Fruit fly (Drosophila melanogaster) whole organism, embryonic: ENCODE data around the gene MED27.
A peak's percentile ranks its signal among the peaks of the same experiment; 100 is the strongest.

ENCODE experiments used
- ATbp ChIP-seq: fragments of 200-800 bp; sonication (Bioruptor generic); optimal IDR thresholded peaks from 2 replicates; lab custom pipeline; 2017; ENCODE audit warnings: missing biosample characterization, mild to moderate bottlenecking, missing genetic modification characterization, missing genetic modification reagents
- Ada2b ChIP-seq: fragments of 200-800 bp; sonication (Bioruptor generic); IDR thresholded peaks from 2 replicates; pipeline ENCODE4 v1.3.6; 2022; ENCODE audit warnings: missing biosample characterization, missing genetic modification characterization
- Adf1 ChIP-seq: fragments of 200-800 bp; sonication (Bioruptor generic); IDR thresholded peaks from 2 replicates; pipeline ENCODE4 v1.3.6; 2022; ENCODE audit warnings: missing biosample characterization, missing genetic modification characterization
- Aef1 ChIP-seq: fragments of 200-800 bp; sonication (Bioruptor generic); IDR thresholded peaks from 3 replicates; pipeline ENCODE4 v1.3.6; 2022; ENCODE audit warnings: missing biosample characterization, missing genetic modification characterization
- Asciz ChIP-seq: fragments of 200-800 bp; sonication (Bioruptor generic); optimal IDR thresholded peaks from 2 replicates; lab custom pipeline; 2017; ENCODE audit warnings: missing biosample characterization, mild to moderate bottlenecking, missing genetic modification characterization, missing genetic modification reagents
- Blimp-1 ChIP-seq: fragments of 200-800 bp; sonication (Bioruptor generic); optimal IDR thresholded peaks from 3 replicates; lab custom pipeline; 2018; ENCODE audit warnings: missing biosample characterization, missing genetic modification characterization, mild to moderate bottlenecking, moderate library complexity, missing genetic modification reagents
- CG10959 ChIP-seq: fragments of 200-800 bp; sonication (Bioruptor generic); IDR thresholded peaks from 2 replicates; pipeline ENCODE4 v1.3.6; 2022; ENCODE audit warnings: missing biosample characterization, missing genetic modification characterization
- CG11093 ChIP-seq: fragments of 200-800 bp; sonication (Bioruptor generic); IDR thresholded peaks from 3 replicates; pipeline ENCODE4 v1.3.6; 2022; ENCODE audit warnings: missing biosample characterization, missing genetic modification characterization
- CG13296 ChIP-seq: fragments of 200-800 bp; sonication (Bioruptor generic); optimal IDR thresholded peaks from 3 replicates; lab custom pipeline; 2018; ENCODE audit warnings: missing biosample characterization, mild to moderate bottlenecking, missing genetic modification characterization
- CG14050 ChIP-seq: fragments of 200-800 bp; sonication (Bioruptor generic); IDR thresholded peaks from 3 replicates; pipeline ENCODE4 v1.3.6; 2022; ENCODE audit warnings: missing biosample characterization, missing genetic modification characterization
- CG15514 ChIP-seq: fragments of 200-800 bp; sonication (Bioruptor generic); optimal IDR thresholded peaks from 3 replicates; lab custom pipeline; 2017; ENCODE audit warnings: missing biosample characterization, missing genetic modification characterization, mild to moderate bottlenecking, moderate library complexity, missing genetic modification reagents
- CG15601 ChIP-seq: fragments of 200-800 bp; sonication (Bioruptor generic); optimal IDR thresholded peaks from 3 replicates; lab custom pipeline; 2019; ENCODE audit warnings: missing biosample characterization, mild to moderate bottlenecking, missing genetic modification characterization, moderate library complexity
- CG1602 ChIP-seq: fragments of 200-800 bp; sonication (Bioruptor generic); optimal IDR thresholded peaks from 3 replicates; lab custom pipeline; 2016; ENCODE audit warnings: missing biosample characterization, missing genetic modification characterization
- CG17361 ChIP-seq: fragments of 200-800 bp; sonication (Bioruptor generic); IDR thresholded peaks from 3 replicates; pipeline ENCODE4 v1.3.6; 2022; ENCODE audit warnings: missing biosample characterization, missing genetic modification characterization
- CG1832 ChIP-seq: fragments of 200-800 bp; sonication (Bioruptor generic); optimal IDR thresholded peaks from 2 replicates; lab custom pipeline; 2017; ENCODE audit warnings: missing biosample characterization, mild to moderate bottlenecking, missing genetic modification characterization, inconsistent platforms
- CG2678 ChIP-seq: fragments of 200-800 bp; sonication (Bioruptor generic); optimal IDR thresholded peaks from 3 replicates; lab custom pipeline; 2019; ENCODE audit warnings: missing biosample characterization, mild to moderate bottlenecking, missing genetic modification characterization, moderate library complexity
- CG2712 ChIP-seq: fragments of 200-800 bp; optimal IDR thresholded peaks from 3 replicates; lab custom pipeline; 2019; ENCODE audit warnings: missing biosample characterization, mild to moderate bottlenecking, missing genetic modification characterization, moderate library complexity
- CG34422 ChIP-seq: fragments of 200-800 bp; sonication (Bioruptor generic); IDR thresholded peaks from 3 replicates; pipeline ENCODE4 v1.3.6; 2022; ENCODE audit warnings: missing biosample characterization, missing genetic modification characterization
- CG5245 ChIP-seq: fragments of 200-800 bp; sonication (Bioruptor generic); optimal IDR thresholded peaks from 3 replicates; lab custom pipeline; 2016; ENCODE audit warnings: missing biosample characterization, missing genetic modification characterization
- CG6254 ChIP-seq: fragments of 200-800 bp; sonication (Bioruptor generic); optimal IDR thresholded peaks from 3 replicates; lab custom pipeline; 2017; ENCODE audit warnings: mild to moderate bottlenecking, missing biosample characterization, missing genetic modification reagents, missing genetic modification characterization
- CG6689 ChIP-seq: fragments of 200-800 bp; sonication (Bioruptor generic); IDR thresholded peaks from 2 replicates; pipeline ENCODE4 v1.3.6; 2022; ENCODE audit warnings: missing biosample characterization, missing genetic modification characterization
- CG7271 ChIP-seq: fragments of 200-800 bp; sonication (Bioruptor generic); optimal IDR thresholded peaks from 2 replicates; lab custom pipeline; 2018; ENCODE audit warnings: missing biosample characterization, mild to moderate bottlenecking, missing genetic modification characterization, moderate library complexity
- CG7372 ChIP-seq: fragments of 200-800 bp; sonication (Bioruptor generic); IDR thresholded peaks from 2 replicates; pipeline ENCODE4 v1.3.6; 2022; ENCODE audit warnings: missing biosample characterization, missing genetic modification characterization
- CG7928 ChIP-seq: fragments of 200-800 bp; sonication (Bioruptor generic); optimal IDR thresholded peaks from 2 replicates; lab custom pipeline; 2017; ENCODE audit warnings: missing biosample characterization, mild to moderate bottlenecking, missing genetic modification characterization
- CG8281 ChIP-seq: fragments of 200-800 bp; sonication (Bioruptor generic); optimal IDR thresholded peaks from 2 replicates; lab custom pipeline; 2018; ENCODE audit warnings: missing biosample characterization, mild to moderate bottlenecking, missing genetic modification characterization, moderate library complexity
- CrebB ChIP-seq: fragments of 200-800 bp; sonication (Bioruptor generic); optimal IDR thresholded peaks from 3 replicates; lab custom pipeline; 2018; ENCODE audit warnings: missing biosample characterization, mild to moderate bottlenecking, missing genetic modification characterization
- HmgZ ChIP-seq: fragments of 200-800 bp; sonication (Bioruptor generic); optimal IDR thresholded peaks from 2 replicates; lab custom pipeline; 2018; ENCODE audit warnings: missing biosample characterization, mild to moderate bottlenecking, missing genetic modification characterization
- Hr78 ChIP-seq, 2 experiments: fragments of 200-800 bp in 1 of 2; fragments of >200 bp in 1 of 2; sonication (Bioruptor generic) in 1 of 2; optimal IDR thresholded peaks; 2 replicates each; lab custom pipeline; 2017 to 2019; ENCODE audit warnings: missing biosample characterization in 2 of 2, missing genetic modification characterization in 2 of 2, mild to moderate bottlenecking in 1 of 2, moderate library complexity in 1 of 2
- Kr ChIP-seq: fragments of 200-800 bp; sonication (Bioruptor generic); optimal IDR thresholded peaks from 2 replicates; lab custom pipeline; 2017; ENCODE audit warnings: missing biosample characterization, mild to moderate bottlenecking, missing genetic modification characterization
- Lhr ChIP-seq: fragments of 200-800 bp; sonication (Bioruptor generic); optimal IDR thresholded peaks from 3 replicates; lab custom pipeline; 2017; ENCODE audit warnings: mild to moderate bottlenecking, missing biosample characterization, missing genetic modification reagents, missing genetic modification characterization
- Lpt ChIP-seq: fragments of >200 bp; optimal IDR thresholded peaks from 2 replicates; lab custom pipeline; 2018; ENCODE audit warnings: missing biosample characterization, missing genetic modification characterization
- Med ChIP-seq: fragments of 200-800 bp; sonication (Bioruptor generic); peaks from one replicate; lab custom pipeline; 2016; ENCODE audit warnings: missing biosample characterization, missing genetic modification characterization, mild to moderate bottlenecking, inconsistent platforms, moderate library complexity
- Ssrp ChIP-seq: fragments of 200-800 bp; sonication (Bioruptor generic); optimal IDR thresholded peaks from 2 replicates; lab custom pipeline; 2018; ENCODE audit warnings: missing biosample characterization, mild to moderate bottlenecking, missing genetic modification characterization, moderate library complexity
- Usf ChIP-seq: fragments of 200-800 bp; sonication (Bioruptor generic); optimal IDR thresholded peaks from 2 replicates; lab custom pipeline; 2017; ENCODE audit warnings: missing genotype, missing biosample characterization, missing genetic modification characterization
- Xrp1 ChIP-seq: fragments of 200-800 bp; sonication (Bioruptor generic); IDR thresholded peaks from 2 replicates; pipeline ENCODE4 v1.3.6; 2022; ENCODE audit warnings: missing biosample characterization, missing genetic modification characterization
- ap ChIP-seq: fragments of 200-800 bp; sonication (Bioruptor generic); IDR thresholded peaks from 2 replicates; pipeline ENCODE4 v1.3.6; 2022; ENCODE audit warnings: missing biosample characterization, missing genetic modification characterization
- cwo ChIP-seq: fragments of 200-800 bp; sonication (Bioruptor generic); optimal IDR thresholded peaks from 3 replicates; lab custom pipeline; 2017; ENCODE audit warnings: missing biosample characterization, missing genetic modification characterization, mild to moderate bottlenecking, moderate library complexity, missing genetic modification reagents
- fd3F ChIP-seq: fragments of 200-800 bp; sonication (Bioruptor generic); optimal IDR thresholded peaks from 2 replicates; lab custom pipeline; 2018; ENCODE audit warnings: missing biosample characterization, mild to moderate bottlenecking, missing genetic modification characterization, moderate library complexity
- fru ChIP-seq: fragments of >200 bp; optimal IDR thresholded peaks from 2 replicates; lab custom pipeline; 2017
- ftz-f1 ChIP-seq: fragments of 200-800 bp; sonication (Bioruptor generic); optimal IDR thresholded peaks from 2 replicates; lab custom pipeline; 2016; ENCODE audit warnings: missing biosample characterization, missing genetic modification characterization
- mld ChIP-seq: fragments of 200-800 bp; sonication (Bioruptor generic); IDR thresholded peaks from 3 replicates; pipeline ENCODE4 v1.3.6; 2022; ENCODE audit warnings: missing biosample characterization, missing genetic modification characterization; ENCODE audit not compliant: partially characterized antibody
- nau ChIP-seq: fragments of 200-800 bp; sonication (Bioruptor generic); optimal IDR thresholded peaks from 3 replicates; lab custom pipeline; 2017; ENCODE audit warnings: missing biosample characterization, mild to moderate bottlenecking, missing genetic modification characterization, missing genetic modification reagents
- nerfin-1 ChIP-seq: fragments of 200-800 bp; sonication (Bioruptor generic); optimal IDR thresholded peaks from 3 replicates; lab custom pipeline; 2019; ENCODE audit warnings: missing biosample characterization, mild to moderate bottlenecking, missing genetic modification characterization, moderate library complexity
- otp ChIP-seq: fragments of 200-800 bp; sonication (Bioruptor generic); IDR thresholded peaks from 3 replicates; pipeline ENCODE4, ENCODE4 v1.3.6; 2022; ENCODE audit warnings: missing biosample characterization, missing genetic modification characterization
- pfk ChIP-seq: fragments of 200-800 bp; sonication (Bioruptor generic); optimal IDR thresholded peaks from 2 replicates; lab custom pipeline; 2018; ENCODE audit warnings: missing biosample characterization, mild to moderate bottlenecking, missing genetic modification characterization, moderate library complexity
- pzg ChIP-seq: fragments of 200-800 bp; sonication (Bioruptor generic); optimal IDR thresholded peaks from 3 replicates; lab custom pipeline; 2018; ENCODE audit warnings: missing biosample characterization, mild to moderate bottlenecking, missing genetic modification characterization, moderate library complexity
- repo ChIP-seq: fragments of 200-800 bp; sonication (Bioruptor generic); optimal IDR thresholded peaks from 2 replicates; lab custom pipeline; 2016; ENCODE audit warnings: missing biosample characterization, missing genetic modification characterization
- salm ChIP-seq: fragments of 200-800 bp; sonication (Bioruptor generic); optimal IDR thresholded peaks from 2 replicates; lab custom pipeline; 2018; ENCODE audit warnings: missing biosample characterization, mild to moderate bottlenecking, missing genetic modification characterization
- schlank ChIP-seq: fragments of 200-800 bp; sonication (Bioruptor generic); optimal IDR thresholded peaks from 2 replicates; lab custom pipeline; 2018; ENCODE audit warnings: missing biosample characterization, mild to moderate bottlenecking, missing genetic modification characterization
- stwl ChIP-seq: fragments of 200-800 bp; sonication (Bioruptor generic); optimal IDR thresholded peaks from 3 replicates; lab custom pipeline; 2018; ENCODE audit warnings: missing biosample characterization, mild to moderate bottlenecking, missing genetic modification characterization, moderate library complexity

MED27 gene

DNA sequence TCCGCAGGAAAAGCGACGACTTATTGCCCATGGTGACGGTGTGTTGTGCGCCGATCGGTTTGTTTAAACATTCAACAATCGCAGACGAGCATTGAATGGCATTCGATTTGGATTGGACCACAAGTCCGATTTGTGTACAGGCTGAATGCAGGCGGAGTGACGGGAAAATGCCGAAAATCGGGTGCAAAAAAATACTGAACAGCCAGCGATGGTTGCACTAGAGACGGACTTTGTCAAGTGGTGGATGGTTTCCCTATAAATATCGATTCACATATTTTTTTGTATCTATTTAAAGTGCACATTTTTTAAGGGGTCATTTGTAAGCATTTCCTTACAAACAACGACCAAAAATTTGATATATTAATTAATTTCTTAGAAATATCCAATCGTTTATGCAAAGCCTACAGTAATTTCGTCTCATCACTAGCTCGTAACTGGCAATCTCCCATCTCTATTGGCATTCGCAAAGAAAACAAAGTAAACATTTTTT is at the start of gene MED27, which contains the start of gene elm (continued):
- TF ChIP-seq HmgZ (tag; lab: Kevin White, UChicago) = peak; percentile 95
- TF ChIP-seq CG15514 (GFP tag; lab: Kevin White, UChicago) = peak; percentile 89
- TF ChIP-seq cwo (GFP tag; lab: Kevin White, UChicago) = peak; percentile 76
- peak; percentile 90 for TF ChIP-seq CG14050 (GFP tag; lab: Robert Waterston, UW)
- peak; percentile 74 for TF ChIP-seq Adf1
- TF ChIP-seq fd3F = peak; percentile 91
- peak; percentile 95 for TF ChIP-seq CG15601 (tag; lab: Kevin White, UChicago)
- TF ChIP-seq CG1602 (GFP tag; lab: Kevin White, UChicago) = peak; percentile 96
- peak; percentile 95 for TF ChIP-seq Aef1
- peak; percentile 75 for TF ChIP-seq stwl (tag; lab: Kevin White, UChicago)
- TF ChIP-seq nau (GFP tag; lab: Kevin White, UChicago) = no peak
- peak; percentile 93 for TF ChIP-seq CG6689 (GFP tag; lab: Robert Waterston, UW)
- peak; percentile 98 for TF ChIP-seq Med (GFP tag; lab: Kevin White, UChicago)
- TF ChIP-seq fru (lab: Kevin White, UChicago) = no peak
- TF ChIP-seq CG7928 (GFP tag; lab: Kevin White, UChicago) = peak; percentile 72
- TF ChIP-seq ATbp (GFP tag; lab: Kevin White, UChicago) = peak; percentile 68
- TF ChIP-seq Lhr (GFP tag; lab: Kevin White, UChicago) = peak; percentile 92
- TF ChIP-seq salm (tag; lab: Kevin White, UChicago) = peak; percentile 76
- TF ChIP-seq nerfin-1 (tag; lab: Kevin White, UChicago) = peak; percentile 84
- TF ChIP-seq Usf (GFP tag; lab: Kevin White, UChicago) = peak; percentile 87
- TF ChIP-seq CG2712 (tag; lab: Kevin White, UChicago) = peak; percentile 95
- TF ChIP-seq Ssrp = peak; percentile 94
- TF ChIP-seq CG10959 (GFP tag; lab: Robert Waterston, UW) = peak; percentile 86
- peak; percentile 93 for TF ChIP-seq CG2678 (tag; lab: Kevin White, UChicago)
- peak; percentile 95 for TF ChIP-seq CG34422 (GFP tag; lab: Robert Waterston, UW)
- TF ChIP-seq Blimp-1 = peak; percentile 86
- peak; percentile 81 for TF ChIP-seq CG13296
- no peak for TF ChIP-seq Lpt
- TF ChIP-seq CG11093 (GFP tag; lab: Robert Waterston, UW) = peak; percentile 91
- peak; percentile 95 for TF ChIP-seq Xrp1 (GFP tag; lab: Robert Waterston, UW)
- TF ChIP-seq otp (GFP tag; lab: Robert Waterston, UW) = peak; percentile 86
- peak; percentile 59 for TF ChIP-seq CrebB (tag; lab: Kevin White, UChicago)
- TF ChIP-seq Ada2b = peak; percentile 92
- peak; percentile 67 for TF ChIP-seq Asciz (GFP tag; lab: Kevin White, UChicago)
- peak; percentile 53 for TF ChIP-seq CG6254 (GFP tag; lab: Kevin White, UChicago)
- TF ChIP-seq ftz-f1 (GFP tag; lab: Kevin White, UChicago) = peak; percentile 85
- peak; percentile 72 for TF ChIP-seq mld
- TF ChIP-seq CG7372 (GFP tag; lab: Robert Waterston, UW) = peak; percentile 95
- peak; percentile 83 for TF ChIP-seq CG7271
- TF ChIP-seq CG5245 (GFP tag; lab: Kevin White, UChicago) = peak; percentile 88
- TF ChIP-seq CG17361 (GFP tag; lab: Robert Waterston, UW) = peak; percentile 95
- no peak for TF ChIP-seq Kr (GFP tag; lab: Kevin White, UChicago)
- no peak for TF ChIP-seq Hr78 (GFP tag; optimal IDR thresholded peaks at IDR 0.05; lab: Kevin White, UChicago)
- no peak for TF ChIP-seq CG1832 (GFP tag; lab: Kevin White, UChicago)
- TF ChIP-seq CG8281 (tag; lab: Kevin White, UChicago) = peak; percentile 69
- TF ChIP-seq schlank (tag; lab: Kevin White, UChicago) = peak; percentile 53
- peak; percentile 87 for TF ChIP-seq pzg
- peak; percentile 62 for TF ChIP-seq repo (GFP tag; lab: Kevin White, UChicago)
- TF ChIP-seq ap = peak; percentile 83
- TF ChIP-seq pfk (GFP tag; lab: Kevin White, UChicago) = peak; percentile 11
